Fruit fly (Drosophila melanogaster) whole organism, embryonic: Measurements from ENCODE around the gene CG14854.

Experiments used
- Aef1 ChIP-seq: fragments of 200-800 bp; sonication (Bioruptor generic); IDR thresholded peaks from 3 replicates; pipeline ENCODE4 v1.3.6; 2022; ENCODE audit warnings: missing biosample characterization, missing genetic modification characterization
- Bgb ChIP-seq: fragments of 200-800 bp; sonication (Bioruptor generic); IDR thresholded peaks from 2 replicates; pipeline ENCODE4 v1.3.6; 2022; ENCODE audit warnings: missing biosample characterization, missing genetic modification characterization; ENCODE audit not compliant: partially characterized antibody
- Blimp-1 ChIP-seq: fragments of 200-800 bp; sonication (Bioruptor generic); optimal IDR thresholded peaks from 3 replicates; lab custom pipeline; 2018; ENCODE audit warnings: missing biosample characterization, missing genetic modification characterization, mild to moderate bottlenecking, moderate library complexity, missing genetic modification reagents
- CG10147 ChIP-seq: fragments of 200-800 bp; sonication (Bioruptor generic); optimal IDR thresholded peaks from 2 replicates; lab custom pipeline; 2019; ENCODE audit warnings: missing biosample characterization, mild to moderate bottlenecking, missing genetic modification characterization, moderate library complexity
- CG11398 ChIP-seq: fragments of 200-800 bp; sonication (Bioruptor generic); optimal IDR thresholded peaks from 2 replicates; lab custom pipeline; 2016; ENCODE audit warnings: missing biosample characterization, missing genetic modification characterization
- CG11504 ChIP-seq: fragments of 200-800 bp; sonication (Bioruptor generic); optimal IDR thresholded peaks from 3 replicates; lab custom pipeline; 2019; ENCODE audit warnings: missing biosample characterization, mild to moderate bottlenecking, missing genetic modification characterization, moderate library complexity
- CG13123 ChIP-seq: fragments of 200-800 bp; sonication (Bioruptor generic); optimal IDR thresholded peaks from 2 replicates; lab custom pipeline; 2016; ENCODE audit warnings: missing biosample characterization, missing genetic modification characterization
- CG15601 ChIP-seq: fragments of 200-800 bp; sonication (Bioruptor generic); optimal IDR thresholded peaks from 3 replicates; lab custom pipeline; 2019; ENCODE audit warnings: missing biosample characterization, mild to moderate bottlenecking, missing genetic modification characterization, moderate library complexity
- CG1603 ChIP-seq: fragments of 200-800 bp; sonication (Bioruptor generic); optimal IDR thresholded peaks from 2 replicates; lab custom pipeline; 2019; ENCODE audit warnings: missing biosample characterization, mild to moderate bottlenecking, missing genetic modification characterization, moderate library complexity
- CG16863 ChIP-seq: fragments of 200-800 bp; sonication (Bioruptor generic); optimal IDR thresholded peaks from 3 replicates; lab custom pipeline; 2016; ENCODE audit warnings: missing biosample characterization, missing genetic modification characterization
- CG17385 ChIP-seq: fragments of 200-800 bp; sonication (Bioruptor generic); optimal IDR thresholded peaks from 3 replicates; lab custom pipeline; 2018; ENCODE audit warnings: missing biosample characterization, mild to moderate bottlenecking, missing genetic modification characterization
- CG18476 ChIP-seq: fragments of 200-800 bp; sonication (Bioruptor generic); optimal IDR thresholded peaks from 2 replicates; lab custom pipeline; 2016; ENCODE audit warnings: missing biosample characterization, mild to moderate bottlenecking, missing genetic modification characterization
- CG2129 ChIP-seq: fragments of 200-800 bp; sonication (Bioruptor generic); IDR thresholded peaks from 2 replicates; pipeline ENCODE4 v1.3.6; 2022; ENCODE audit warnings: missing biosample characterization, missing genetic modification characterization; ENCODE audit not compliant: partially characterized antibody
- CG2678 ChIP-seq: fragments of 200-800 bp; sonication (Bioruptor generic); optimal IDR thresholded peaks from 3 replicates; lab custom pipeline; 2019; ENCODE audit warnings: missing biosample characterization, mild to moderate bottlenecking, missing genetic modification characterization, moderate library complexity
- CG3065 ChIP-seq: fragments of 200-800 bp; sonication (Bioruptor generic); optimal IDR thresholded peaks from 2 replicates; lab custom pipeline; 2016; ENCODE audit warnings: missing biosample characterization, missing genetic modification characterization
- CG3281 ChIP-seq: fragments of 200-800 bp; sonication (Bioruptor generic); optimal IDR thresholded peaks from 3 replicates; lab custom pipeline; 2017; ENCODE audit warnings: missing biosample characterization, mild to moderate bottlenecking, missing genetic modification characterization
- CG3407 ChIP-seq: fragments of 200-800 bp; sonication (Bioruptor generic); optimal IDR thresholded peaks from 2 replicates; lab custom pipeline; 2018; ENCODE audit warnings: missing biosample characterization, mild to moderate bottlenecking, missing genetic modification characterization
- CG3847 ChIP-seq: fragments of 200-800 bp; sonication (Bioruptor generic); IDR thresholded peaks from 2 replicates; pipeline ENCODE4 v1.3.6; 2022; ENCODE audit warnings: missing biosample characterization, missing genetic modification characterization
- CG3995 ChIP-seq: fragments of 200-800 bp; sonication (Bioruptor generic); optimal IDR thresholded peaks from 3 replicates; lab custom pipeline; 2016; ENCODE audit warnings: missing biosample characterization, missing genetic modification characterization
- CG4617 ChIP-seq: fragments of 200-800 bp; sonication (Bioruptor generic); optimal IDR thresholded peaks from 3 replicates; lab custom pipeline; 2016; ENCODE audit warnings: missing biosample characterization, missing genetic modification characterization, borderline replicate concordance
- CG5180 ChIP-seq: fragments of 200-800 bp; sonication (Bioruptor generic); optimal IDR thresholded peaks from 3 replicates; lab custom pipeline; 2017; ENCODE audit warnings: missing biosample characterization, missing genetic modification characterization, mild to moderate bottlenecking, moderate library complexity, missing genetic modification reagents
- CG5953 ChIP-seq: fragments of 200-800 bp; sonication (Bioruptor generic); IDR thresholded peaks from 2 replicates; pipeline ENCODE4 v1.3.6; 2022; ENCODE audit warnings: missing biosample characterization, missing genetic modification characterization
- CG7271 ChIP-seq: fragments of 200-800 bp; sonication (Bioruptor generic); optimal IDR thresholded peaks from 2 replicates; lab custom pipeline; 2018; ENCODE audit warnings: missing biosample characterization, mild to moderate bottlenecking, missing genetic modification characterization, moderate library complexity
- CG7372 ChIP-seq: fragments of 200-800 bp; sonication (Bioruptor generic); IDR thresholded peaks from 2 replicates; pipeline ENCODE4 v1.3.6; 2022; ENCODE audit warnings: missing biosample characterization, missing genetic modification characterization
- CG8944 ChIP-seq: fragments of 200-800 bp; sonication (Bioruptor generic); optimal IDR thresholded peaks from 3 replicates; lab custom pipeline; 2016; ENCODE audit warnings: missing biosample characterization, missing genetic modification characterization
- CG9797 ChIP-seq: fragments of 200-800 bp; sonication (Bioruptor generic); optimal IDR thresholded peaks from 3 replicates; lab custom pipeline; 2018; ENCODE audit warnings: missing biosample characterization, mild to moderate bottlenecking, missing genetic modification characterization
- Eip74EF ChIP-seq, 2 experiments: fragments of 200-800 bp in 1 of 2; fragments of >200 bp in 1 of 2; sonication (Bioruptor generic) in 1 of 2; optimal IDR thresholded peaks; 2 replicates each; lab custom pipeline; 2017 to 2019; ENCODE audit warnings: missing biosample characterization in 2 of 2, missing genetic modification characterization in 2 of 2, mild to moderate bottlenecking in 1 of 2, moderate library complexity in 1 of 2
- Fer2 ChIP-seq: fragments of 200-800 bp; sonication (Bioruptor generic); optimal IDR thresholded peaks from 2 replicates; lab custom pipeline; 2018; ENCODE audit warnings: missing biosample characterization, mild to moderate bottlenecking, missing genetic modification characterization, moderate library complexity
- H15 ChIP-seq: fragments of 200-800 bp; sonication (Bioruptor generic); IDR thresholded peaks from 3 replicates; pipeline ENCODE4 v1.3.6; 2022; ENCODE audit warnings: missing biosample characterization, missing genetic modification characterization
- HLH54F ChIP-seq: fragments of 200-800 bp; sonication (Bioruptor generic); optimal IDR thresholded peaks from 3 replicates; lab custom pipeline; 2016; ENCODE audit warnings: missing biosample characterization, missing genetic modification characterization
- HmgZ ChIP-seq: fragments of 200-800 bp; sonication (Bioruptor generic); optimal IDR thresholded peaks from 2 replicates; lab custom pipeline; 2018; ENCODE audit warnings: missing biosample characterization, mild to moderate bottlenecking, missing genetic modification characterization
- Jarid2 ChIP-seq: fragments of 200-800 bp; sonication (Bioruptor generic); optimal IDR thresholded peaks from 3 replicates; lab custom pipeline; 2017; ENCODE audit warnings: mild to moderate bottlenecking, missing biosample characterization, missing genetic modification reagents, missing genetic modification characterization
- MTF-1 ChIP-seq: fragments of 200-800 bp; sonication (Bioruptor generic); optimal IDR thresholded peaks from 2 replicates; lab custom pipeline; 2018; ENCODE audit warnings: missing biosample characterization, mild to moderate bottlenecking, missing genetic modification characterization, borderline replicate concordance
- Nf-YC ChIP-seq: fragments of 200-800 bp; optimal IDR thresholded peaks from 3 replicates; lab custom pipeline; 2019; ENCODE audit warnings: missing biosample characterization, mild to moderate bottlenecking, missing genetic modification characterization, moderate library complexity
- Six4 ChIP-seq: fragments of 200-800 bp; sonication (Bioruptor generic); optimal IDR thresholded peaks from 2 replicates; lab custom pipeline; 2016; ENCODE audit warnings: missing biosample characterization, missing genetic modification characterization
- Vsx1 ChIP-seq: fragments of 200-800 bp; sonication (Bioruptor generic); optimal IDR thresholded peaks from 2 replicates; lab custom pipeline; 2017; ENCODE audit warnings: missing biosample characterization, mild to moderate bottlenecking, missing genetic modification characterization, missing genetic modification reagents
- ab ChIP-seq: fragments of 200-800 bp; sonication (Bioruptor generic); optimal IDR thresholded peaks from 2 replicates; lab custom pipeline; 2016; ENCODE audit warnings: missing biosample characterization, missing genetic modification characterization
- dm ChIP-seq: fragments of 200-800 bp; sonication (Bioruptor generic); optimal IDR thresholded peaks from 3 replicates; lab custom pipeline; 2016; ENCODE audit warnings: missing biosample characterization, missing genetic modification characterization
- emc ChIP-seq: fragments of 200-800 bp; sonication (Bioruptor generic); optimal IDR thresholded peaks from 2 replicates; lab custom pipeline; 2016; ENCODE audit warnings: missing biosample characterization, missing genetic modification characterization
- eve ChIP-seq, 2 experiments: fragments of >200 bp; optimal IDR thresholded peaks; 2 replicates each; lab custom pipeline; 2017; ENCODE audit warnings: missing biosample characterization in 2 of 2, missing genetic modification characterization in 2 of 2
- gce ChIP-seq: fragments of 200-800 bp; sonication (Bioruptor generic); IDR thresholded peaks from 3 replicates; pipeline ENCODE4 v1.3.6; 2022; ENCODE audit warnings: missing biosample characterization, missing genetic modification characterization
- gcm ChIP-seq: fragments of 200-800 bp; sonication (Bioruptor generic); optimal IDR thresholded peaks from 2 replicates; lab custom pipeline; 2019; ENCODE audit warnings: missing biosample characterization, mild to moderate bottlenecking, missing genetic modification characterization, moderate library complexity
- jing ChIP-seq: fragments of 200-800 bp; sonication (Bioruptor generic); optimal IDR thresholded peaks from 2 replicates; lab custom pipeline; 2018; ENCODE audit warnings: missing biosample characterization, mild to moderate bottlenecking, missing genetic modification characterization
- kni ChIP-seq: fragments of 200-800 bp; sonication (Bioruptor generic); optimal IDR thresholded peaks from 3 replicates; lab custom pipeline; 2017; ENCODE audit warnings: mild to moderate bottlenecking, missing biosample characterization, missing genetic modification reagents, missing genetic modification characterization
- row ChIP-seq: fragments of 200-800 bp; sonication (Bioruptor generic); IDR thresholded peaks from 3 replicates; pipeline ENCODE4 v1.3.6; 2022; ENCODE audit warnings: missing biosample characterization, missing genetic modification characterization
- sqz ChIP-seq: fragments of 200-800 bp; sonication (Bioruptor generic); optimal IDR thresholded peaks from 3 replicates; lab custom pipeline; 2018; ENCODE audit warnings: missing biosample characterization, mild to moderate bottlenecking, missing genetic modification characterization
- ttk ChIP-seq: fragments of 200-800 bp; sonication (Bioruptor generic); IDR thresholded peaks from 2 replicates; pipeline ENCODE4 v2.1.2; 2022; ENCODE audit warnings: missing biosample characterization, missing genetic modification characterization
- unpg ChIP-seq: fragments of 200-800 bp; sonication (Bioruptor generic); optimal IDR thresholded peaks from 3 replicates; lab custom pipeline; 2018; ENCODE audit warnings: missing biosample characterization, mild to moderate bottlenecking, missing genetic modification characterization, moderate library complexity
- vfl ChIP-seq: fragments of 200-800 bp; sonication (Bioruptor generic); optimal IDR thresholded peaks from 2 replicates; lab custom pipeline; 2016; ENCODE audit warnings: missing biosample characterization, missing genetic modification characterization

Gene CG14854

dm6 chr3R:14558383-14558883, 1.4 kb downstream of the CG14854 start (continued):
- TF ChIP-seq kni (GFP tag; lab: Kevin White, UChicago) (peak; percentile 68), CG15601 (peak; percentile 81), CG8944 (peak; percentile 76), CG7372 (peak; percentile 83), MTF-1 (GFP tag; lab: Kevin White, UChicago) (peak; percentile 60), CG5180 (GFP tag; lab: Kevin White, UChicago) (peak; percentile 85), CG3995 (GFP tag; lab: Kevin White, UChicago) (peak; percentile 67), Eip74EF (GFP tag; optimal IDR thresholded peaks at IDR 0.05; lab: Kevin White, UChicago) (peak in 1 of 2 experiments; percentile 96), vfl (GFP tag; lab: Kevin White, UChicago) (peak; percentile 90), emc (peak; percentile 60), CG3281 (GFP tag; lab: Kevin White, UChicago) (peak; percentile 96), CG5953 (GFP tag; lab: Robert Waterston, UW) (peak; percentile 82), Vsx1 (peak; percentile 86), eve (GFP tag; optimal IDR thresholded peaks at IDR 0.05; lab: Kevin White, UChicago) (peak in 1 of 2 experiments; percentile 97), Jarid2 (peak; percentile 62), CG10147 (GFP tag; lab: Kevin White, UChicago) (peak; percentile 94), jing (GFP tag; lab: Kevin White, UChicago) (peak; percentile 80), CG3407 (GFP tag; lab: Kevin White, UChicago) (peak; percentile 83), sqz (peak; percentile 80), CG4617 (GFP tag; lab: Kevin White, UChicago) (peak; percentile 59), CG11398 (GFP tag; lab: Kevin White, UChicago) (peak; percentile 77), row (peak; percentile 90), ab (GFP tag; lab: Kevin White, UChicago) (peak; percentile 50), CG11504 (tag; lab: Kevin White, UChicago) (peak; percentile 96), Bgb (peak; percentile 9; the same call in 1 of the 2 replicates), Blimp-1 (GFP tag; lab: Kevin White, UChicago) (peak; percentile 89), gcm (GFP tag; lab: Kevin White, UChicago) (peak; percentile 91), HLH54F (peak; percentile 89), CG3065 (peak; percentile 27), CG7271 (tag; lab: Kevin White, UChicago) (no peak), dm (GFP tag; lab: Kevin White, UChicago) (peak; percentile 79), CG16863 (GFP tag; lab: Kevin White, UChicago) (peak; percentile 86), gce (no peak), HmgZ (peak; percentile 93), CG9797 (GFP tag; lab: Kevin White, UChicago) (no peak), CG2129 (GFP tag; lab: Robert Waterston, UW) (no peak), ttk (GFP tag; lab: Robert Waterston, UW) (peak; percentile 85; the same call in 1 of the 2 replicates), Fer2 (peak; percentile 87), CG18476 (peak; percentile 89), CG3847 (GFP tag; lab: Robert Waterston, UW) (peak; percentile 81), CG1603 (tag; lab: Kevin White, UChicago) (peak; percentile 69), H15 (peak; percentile 81), Nf-YC (tag; lab: Kevin White, UChicago) (peak; percentile 83), CG13123 (GFP tag; lab: Kevin White, UChicago) (peak; percentile 57), Aef1 (GFP tag; lab: Robert Waterston, UW) (peak; percentile 82), CG2678 (tag; lab: Kevin White, UChicago) (peak; percentile 96), unpg (peak; percentile 93), CG17385 (GFP tag; lab: Kevin White, UChicago) (peak; percentile 89), Six4 (GFP tag; lab: Kevin White, UChicago) (peak; percentile 90)
